Fruit fly (Drosophila melanogaster) whole organism, embryonic: Measurements from ENCODE around the gene CG45676.

Experiments
- Ada2b ChIP-seq: fragments of 200-800 bp; sonication (Bioruptor generic); IDR thresholded peaks from 2 replicates; pipeline ENCODE4 v1.3.6; 2022; ENCODE audit warnings: missing biosample characterization, missing genetic modification characterization
- Atf6 ChIP-seq: fragments of 200-800 bp; sonication (Bioruptor generic); IDR thresholded peaks from 2 replicates; pipeline ENCODE4 v1.3.6; 2022; ENCODE audit warnings: missing biosample characterization, missing genetic modification characterization
- B-H2 ChIP-seq: fragments of 200-800 bp; sonication (Bioruptor generic); optimal IDR thresholded peaks from 2 replicates; lab custom pipeline; 2018; ENCODE audit warnings: missing biosample characterization, mild to moderate bottlenecking, missing genetic modification characterization
- CG10654 ChIP-seq: fragments of 200-800 bp; sonication (Bioruptor generic); optimal IDR thresholded peaks from 2 replicates; lab custom pipeline; 2016; ENCODE audit warnings: missing biosample characterization, missing genetic modification characterization
- CG11247 ChIP-seq: fragments of 200-800 bp; sonication (Bioruptor generic); IDR thresholded peaks from 2 replicates; pipeline ENCODE4 v1.3.6; 2022; ENCODE audit warnings: missing biosample characterization, missing genetic modification characterization
- CG11723 ChIP-seq: fragments of 200-800 bp; sonication (Bioruptor generic); optimal IDR thresholded peaks from 2 replicates; lab custom pipeline; 2017; ENCODE audit warnings: missing biosample characterization, mild to moderate bottlenecking, missing genetic modification characterization
- CG12942 ChIP-seq: fragments of 200-800 bp; sonication (Bioruptor generic); optimal IDR thresholded peaks from 3 replicates; lab custom pipeline; 2016; ENCODE audit warnings: missing biosample characterization, missing genetic modification characterization
- CG13123 ChIP-seq: fragments of 200-800 bp; sonication (Bioruptor generic); optimal IDR thresholded peaks from 2 replicates; lab custom pipeline; 2016; ENCODE audit warnings: missing biosample characterization, missing genetic modification characterization
- CG15011 ChIP-seq: fragments of 200-800 bp; sonication (Bioruptor generic); optimal IDR thresholded peaks from 3 replicates; lab custom pipeline; 2018; ENCODE audit warnings: missing biosample characterization, mild to moderate bottlenecking, missing genetic modification characterization
- CG1602 ChIP-seq: fragments of 200-800 bp; sonication (Bioruptor generic); optimal IDR thresholded peaks from 3 replicates; lab custom pipeline; 2016; ENCODE audit warnings: missing biosample characterization, missing genetic modification characterization
- CG16863 ChIP-seq: fragments of 200-800 bp; sonication (Bioruptor generic); optimal IDR thresholded peaks from 3 replicates; lab custom pipeline; 2016; ENCODE audit warnings: missing biosample characterization, missing genetic modification characterization
- CG17328 ChIP-seq: fragments of 200-800 bp; sonication (Bioruptor generic); IDR thresholded peaks from 2 replicates; pipeline ENCODE4 v1.3.6; 2022; ENCODE audit warnings: missing biosample characterization, missing genetic modification characterization
- CG17829 ChIP-seq: fragments of 200-800 bp; optimal IDR thresholded peaks from 2 replicates; lab custom pipeline; 2019; ENCODE audit warnings: missing biosample characterization, mild to moderate bottlenecking, missing genetic modification characterization, moderate library complexity
- CG2129 ChIP-seq: fragments of 200-800 bp; sonication (Bioruptor generic); IDR thresholded peaks from 2 replicates; pipeline ENCODE4 v1.3.6; 2022; ENCODE audit warnings: missing biosample characterization, missing genetic modification characterization; ENCODE audit not compliant: partially characterized antibody
- CG31224 ChIP-seq: fragments of 200-800 bp; sonication (Bioruptor generic); IDR thresholded peaks from 2 replicates; pipeline ENCODE4 v1.3.6; 2022; ENCODE audit warnings: missing biosample characterization, missing genetic modification characterization
- CG33213 ChIP-seq: fragments of 200-800 bp; sonication (Bioruptor generic); optimal IDR thresholded peaks from 3 replicates; lab custom pipeline; 2016; ENCODE audit warnings: missing biosample characterization, missing genetic modification characterization
- CG43689 ChIP-seq: fragments of 200-800 bp; sonication (Bioruptor generic); IDR thresholded peaks from 2 replicates; pipeline ENCODE4 v1.3.6; 2022; ENCODE audit warnings: missing biosample characterization, missing genetic modification characterization
- CG7271 ChIP-seq: fragments of 200-800 bp; sonication (Bioruptor generic); optimal IDR thresholded peaks from 2 replicates; lab custom pipeline; 2018; ENCODE audit warnings: missing biosample characterization, mild to moderate bottlenecking, missing genetic modification characterization, moderate library complexity
- CG8388 ChIP-seq: fragments of 200-800 bp; sonication (Bioruptor generic); optimal IDR thresholded peaks from 2 replicates; lab custom pipeline; 2019; ENCODE audit warnings: missing biosample characterization, mild to moderate bottlenecking, missing genetic modification characterization, moderate library complexity
- CG8765 ChIP-seq: fragments of 200-800 bp; sonication (Bioruptor generic); IDR thresholded peaks from 2 replicates; pipeline ENCODE4 v1.3.6; 2022; ENCODE audit warnings: missing biosample characterization, missing genetic modification characterization
- CG9727 ChIP-seq: fragments of 200-800 bp; sonication (Bioruptor generic); optimal IDR thresholded peaks from 3 replicates; lab custom pipeline; 2017; ENCODE audit warnings: missing biosample characterization, mild to moderate bottlenecking, missing genetic modification characterization
- CG9817 ChIP-seq: fragments of 200-800 bp; sonication (Bioruptor generic); optimal IDR thresholded peaks from 2 replicates; lab custom pipeline; 2018; ENCODE audit warnings: missing biosample characterization, mild to moderate bottlenecking, missing genetic modification characterization, moderate library complexity
- CG9876 ChIP-seq: fragments of 200-800 bp; sonication (Bioruptor generic); optimal IDR thresholded peaks from 2 replicates; lab custom pipeline; 2016; ENCODE audit warnings: missing biosample characterization, missing genetic modification characterization
- CG9932 ChIP-seq: fragments of 200-800 bp; sonication (Bioruptor generic); IDR thresholded peaks from 2 replicates; pipeline ENCODE4 v1.3.6; 2022; ENCODE audit warnings: missing biosample characterization, missing genetic modification characterization
- Elba2 ChIP-seq: fragments of 200-800 bp; sonication (Bioruptor generic); optimal IDR thresholded peaks from 3 replicates; lab custom pipeline; 2016; ENCODE audit warnings: missing biosample characterization, missing genetic modification characterization
- HHEX ChIP-seq: fragments of 200-800 bp; sonication (Bioruptor generic); optimal IDR thresholded peaks from 3 replicates; lab custom pipeline; 2017; ENCODE audit warnings: missing biosample characterization, mild to moderate bottlenecking, missing genetic modification characterization, missing genetic modification reagents
- HLH3B ChIP-seq: fragments of 200-800 bp; sonication (Bioruptor generic); IDR thresholded peaks from 2 replicates; pipeline ENCODE4 v1.3.6; 2022; ENCODE audit warnings: missing biosample characterization, missing genetic modification characterization
- Hr51 ChIP-seq, 2 experiments: fragments of 200-800 bp; sonication (Bioruptor generic); optimal IDR thresholded peaks; 2 replicates in 1 of 2; 3 replicates in 1 of 2; lab custom pipeline; 2016 to 2018; ENCODE audit warnings: missing biosample characterization in 2 of 2, missing genetic modification characterization in 2 of 2, mild to moderate bottlenecking in 1 of 2, moderate library complexity in 1 of 2
- Kr ChIP-seq: fragments of 200-800 bp; sonication (Bioruptor generic); optimal IDR thresholded peaks from 2 replicates; lab custom pipeline; 2017; ENCODE audit warnings: missing biosample characterization, mild to moderate bottlenecking, missing genetic modification characterization
- Mes4 ChIP-seq: fragments of 200-800 bp; sonication (Bioruptor generic); optimal IDR thresholded peaks from 2 replicates; lab custom pipeline; 2016; ENCODE audit warnings: missing biosample characterization, missing genetic modification characterization
- Mrtf ChIP-seq: fragments of 200-800 bp; sonication (Bioruptor generic); IDR thresholded peaks from 3 replicates; pipeline ENCODE4 v1.3.6; 2022; ENCODE audit warnings: missing biosample characterization, missing genetic modification characterization
- Myb ChIP-seq: fragments of 200-800 bp; sonication (Bioruptor generic); optimal IDR thresholded peaks from 2 replicates; lab custom pipeline; 2016; ENCODE audit warnings: missing biosample characterization, missing genetic modification characterization
- Oli ChIP-seq: fragments of 200-800 bp; sonication (Bioruptor generic); optimal IDR thresholded peaks from 2 replicates; lab custom pipeline; 2018; ENCODE audit warnings: missing biosample characterization, mild to moderate bottlenecking, missing genetic modification characterization, moderate library complexity
- ac ChIP-seq: fragments of 200-800 bp; sonication (Bioruptor generic); optimal IDR thresholded peaks from 3 replicates; lab custom pipeline; 2017; ENCODE audit warnings: missing biosample characterization, mild to moderate bottlenecking, missing genetic modification characterization
- disco-r ChIP-seq: fragments of 200-800 bp; sonication (Bioruptor generic); optimal IDR thresholded peaks from 2 replicates; lab custom pipeline; 2016; ENCODE audit warnings: missing biosample characterization, missing genetic modification characterization
- fd64A ChIP-seq: fragments of 200-800 bp; sonication (Bioruptor generic); optimal IDR thresholded peaks from 3 replicates; lab custom pipeline; 2018; ENCODE audit warnings: missing biosample characterization, mild to moderate bottlenecking, missing genetic modification characterization
- jigr1 ChIP-seq: fragments of 200-800 bp; sonication (Bioruptor generic); IDR thresholded peaks from 3 replicates; pipeline ENCODE4 v1.3.6; 2022; ENCODE audit warnings: missing biosample characterization, missing genetic modification characterization
- ken ChIP-seq: fragments of 200-800 bp; sonication (Bioruptor generic); IDR thresholded peaks from 3 replicates; pipeline ENCODE4 v1.3.6; 2022; ENCODE audit warnings: missing biosample characterization, missing genetic modification characterization
- phol ChIP-seq: fragments of 200-800 bp; sonication (Bioruptor generic); optimal IDR thresholded peaks from 3 replicates; lab custom pipeline; 2018; ENCODE audit warnings: missing biosample characterization, mild to moderate bottlenecking, missing genetic modification characterization, moderate library complexity
- prd ChIP-seq, 3 experiments: fragments of >200 bp in 2 of 3; fragments of 200-800 bp in 1 of 3; sonication (Bioruptor generic) in 1 of 3; optimal IDR thresholded peaks in 2 of 3; IDR thresholded peaks in 1 of 3; 2 replicates in 2 of 3; 3 replicates in 1 of 3; pipeline versions ENCODE4 v1.3.6 to Lab custom; 2017 to 2022; ENCODE audit warnings: missing biosample characterization in 1 of 3, missing genetic modification characterization in 1 of 3
- psq ChIP-seq: fragments of 200-800 bp; sonication (Bioruptor generic); optimal IDR thresholded peaks from 2 replicates; lab custom pipeline; 2017; ENCODE audit warnings: missing biosample characterization, missing genetic modification characterization
- pzg ChIP-seq: fragments of 200-800 bp; sonication (Bioruptor generic); optimal IDR thresholded peaks from 3 replicates; lab custom pipeline; 2018; ENCODE audit warnings: missing biosample characterization, mild to moderate bottlenecking, missing genetic modification characterization, moderate library complexity
- ranshi ChIP-seq: fragments of 200-800 bp; sonication (Bioruptor generic); IDR thresholded peaks from 2 replicates; pipeline ENCODE4 v1.3.6; 2022; ENCODE audit warnings: missing biosample characterization, missing genetic modification characterization
- sima ChIP-seq: fragments of 200-800 bp; sonication (Bioruptor generic); optimal IDR thresholded peaks from 2 replicates; lab custom pipeline; 2016; ENCODE audit warnings: missing biosample characterization, missing genetic modification characterization
- tap ChIP-seq: fragments of 200-800 bp; optimal IDR thresholded peaks from 3 replicates; lab custom pipeline; 2019; ENCODE audit warnings: missing biosample characterization, mild to moderate bottlenecking, missing genetic modification characterization, moderate library complexity
- toy ChIP-seq: fragments of 200-800 bp; sonication (Bioruptor generic); IDR thresholded peaks from 2 replicates; pipeline ENCODE4 v1.3.6; 2022; ENCODE audit warnings: missing biosample characterization, missing genetic modification characterization
- unpg ChIP-seq: fragments of 200-800 bp; sonication (Bioruptor generic); optimal IDR thresholded peaks from 3 replicates; lab custom pipeline; 2018; ENCODE audit warnings: missing biosample characterization, mild to moderate bottlenecking, missing genetic modification characterization, moderate library complexity
- wek ChIP-seq: fragments of 200-800 bp; sonication (Bioruptor generic); optimal IDR thresholded peaks from 3 replicates; lab custom pipeline; 2018; ENCODE audit warnings: missing biosample characterization, mild to moderate bottlenecking, missing genetic modification characterization, moderate library complexity
- z ChIP-seq: fragments of 200-800 bp; sonication (Bioruptor generic); IDR thresholded peaks from 3 replicates; pipeline ENCODE4 v1.3.6; 2022; ENCODE audit warnings: missing biosample characterization, missing genetic modification characterization
- zen ChIP-seq: fragments of 200-800 bp; sonication (Bioruptor generic); optimal IDR thresholded peaks from 3 replicates; lab custom pipeline; 2018; ENCODE audit warnings: missing biosample characterization, mild to moderate bottlenecking, missing genetic modification characterization, moderate library complexity

The CG45676 gene

DNA sequence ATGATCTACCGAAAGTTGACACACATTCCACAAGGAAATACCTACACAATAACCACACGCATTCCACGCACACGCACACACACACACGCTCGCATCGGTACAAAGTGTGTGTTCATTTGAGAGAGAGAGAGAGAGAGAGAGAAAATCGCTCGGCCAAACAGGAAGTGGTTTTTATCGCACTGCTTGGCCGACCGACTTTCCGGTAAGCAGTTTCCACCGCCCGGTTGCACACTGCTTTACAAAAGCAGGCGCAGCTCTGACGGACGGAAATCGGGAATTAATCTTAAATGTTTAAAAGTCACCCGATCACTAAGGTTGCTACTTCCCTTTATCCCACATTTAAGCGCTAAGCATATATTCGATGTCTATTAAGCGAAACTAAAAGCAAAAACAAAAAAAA is 25.9 kb upstream of the CG45676 start (continued):
- no peak for TF ChIP-seq Atf6
- TF ChIP-seq ac (GFP tag; lab: Kevin White, UChicago) = peak; percentile 94
- peak; percentile 60 for TF ChIP-seq CG8388
- peak; percentile 27; the same call in 1 of the 2 replicates for TF ChIP-seq Ada2b
- TF ChIP-seq CG31224 (GFP tag; lab: Robert Waterston, UW) = 0 out of 2 replicates have a peak, but pooled peaks have one; percentile 7
- TF ChIP-seq fd64A (GFP tag; lab: Kevin White, UChicago) = peak; percentile 70
- TF ChIP-seq CG2129 (GFP tag; lab: Robert Waterston, UW) = no peak
- peak; percentile 70; the same call in 1 of the 2 replicates for TF ChIP-seq HLH3B (GFP tag; lab: Robert Waterston, UW)
- TF ChIP-seq disco-r = peak; percentile 41
- TF ChIP-seq CG13123 (GFP tag; lab: Kevin White, UChicago) = no peak
- peak; percentile 65 for TF ChIP-seq CG9817 (tag; lab: Kevin White, UChicago)
- no peak for TF ChIP-seq unpg
- peak; percentile 84 for TF ChIP-seq wek (GFP tag; lab: Kevin White, UChicago)
- peak; percentile 21 for TF ChIP-seq CG12942
- TF ChIP-seq CG17829 (tag; lab: Kevin White, UChicago) = no peak
- TF ChIP-seq B-H2 = no peak
- TF ChIP-seq phol (tag; lab: Kevin White, UChicago) = peak; percentile 82
- TF ChIP-seq HHEX (GFP tag; lab: Kevin White, UChicago) = peak; percentile 79
- peak; percentile 8 for TF ChIP-seq Myb
- peak; percentile 62; the same call in 2 of the 3 replicates for TF ChIP-seq Mrtf (GFP tag; lab: Robert Waterston, UW)
- TF ChIP-seq ranshi (GFP tag; lab: Robert Waterston, UW) = 0 out of 2 replicates have a peak, but pooled peaks have one; percentile 61
- peak; percentile 69 for TF ChIP-seq CG11723 (GFP tag; lab: Kevin White, UChicago)
- peak; percentile 83 for TF ChIP-seq CG33213
- peak; percentile 92 for TF ChIP-seq zen (tag; lab: Kevin White, UChicago)
- no peak for TF ChIP-seq tap
- peak; percentile 59 for TF ChIP-seq CG10654
- TF ChIP-seq CG1602 (GFP tag; lab: Kevin White, UChicago) = peak; percentile 16
- TF ChIP-seq jigr1 (GFP tag; lab: Robert Waterston, UW) = 0 out of 3 replicates have a peak, but pooled peaks have one; percentile 13
- TF ChIP-seq toy (GFP tag; lab: Robert Waterston, UW) = no peak
- TF ChIP-seq Mes4 (GFP tag; lab: Kevin White, UChicago) = peak; percentile 82
- peak; percentile 69 for TF ChIP-seq CG9876 (GFP tag; lab: Kevin White, UChicago)
- TF ChIP-seq ken (GFP tag; lab: Robert Waterston, UW) = peak; percentile 74; the same call in 1 of the 3 replicates
- TF ChIP-seq CG17328 = peak; percentile 82
- TF ChIP-seq Oli = peak; percentile 63
- peak; percentile 26; the same call in 1 of the 2 replicates for TF ChIP-seq CG8765 (GFP tag; lab: Robert Waterston, UW)
- TF ChIP-seq CG9932 (GFP tag; lab: Robert Waterston, UW) = 0 out of 2 replicates have a peak, but pooled peaks have one; percentile 28
- peak; percentile 42 for TF ChIP-seq CG15011 (GFP tag; lab: Kevin White, UChicago)
- TF ChIP-seq psq = no peak
- peak in 1 of 2 experiments; percentile 33 for TF ChIP-seq Hr51 (GFP tag; optimal IDR thresholded peaks at IDR 0.05; lab: Kevin White, UChicago)
- peak; percentile 85 for TF ChIP-seq CG9727 (GFP tag; lab: Kevin White, UChicago)
- no peak for TF ChIP-seq pzg (GFP tag; lab: Kevin White, UChicago)
- TF ChIP-seq sima (GFP tag; lab: Kevin White, UChicago) = no peak
- TF ChIP-seq prd (optimal IDR thresholded peaks at IDR 0.05; lab: Kevin White, UChicago) = no peak
- peak; percentile 76; the same call in 2 of the 3 replicates for TF ChIP-seq prd (GFP tag; IDR thresholded peaks at IDR 0.05; lab: Robert Waterston, UW)
- TF ChIP-seq CG16863 = peak; percentile 17
- TF ChIP-seq CG11247 (GFP tag; lab: Robert Waterston, UW) = no peak
- TF ChIP-seq Elba2 = peak; percentile 62
- TF ChIP-seq z (GFP tag; lab: Robert Waterston, UW) = 0 out of 3 replicates have a peak, but pooled peaks have one; percentile 55
- TF ChIP-seq CG43689 = peak; percentile 52; the same call in 1 of the 2 replicates
- TF ChIP-seq Kr (GFP tag; lab: Kevin White, UChicago) = peak; percentile 86
- peak; percentile 98 for TF ChIP-seq CG7271 (tag; lab: Kevin White, UChicago)
